Worm (Caenorhabditis elegans) whole organism, young adult: ENCODE results near the gene let-418.

Experiments used
- B0336.3 ChIP-seq: fragments of 200-800 bp; sonication (Bioruptor generic); IDR thresholded peaks from 2 replicates; pipeline ENCODE4 v1.3.6; 2022; ENCODE audit warnings: missing genetic modification characterization, missing compliant biosample characterization
- F22D6.2 ChIP-seq: sonication (generic microtip); optimal IDR thresholded peaks from 2 replicates; lab custom pipeline; 2016; ENCODE audit warnings: mild to moderate bottlenecking, missing genetic modification characterization, missing compliant biosample characterization
- F33H1.4 ChIP-seq: fragments of 200-800 bp; sonication (Bioruptor generic); IDR thresholded peaks from 2 replicates; pipeline ENCODE4 v1.3.6; 2022; ENCODE audit warnings: missing genetic modification reagents, missing genetic modification characterization, missing compliant biosample characterization
- F49E8.2 ChIP-seq: sonication (generic microtip); optimal IDR thresholded peaks from 3 replicates; lab custom pipeline; 2017; ENCODE audit warnings: missing genetic modification characterization, mild to moderate bottlenecking, missing compliant biosample characterization, antibody characterized with exemption, moderate library complexity; ENCODE audit not compliant: insufficient read depth
- F55B11.4 ChIP-seq: sonication (generic microtip); optimal IDR thresholded peaks from 2 replicates; lab custom pipeline; 2016; ENCODE audit warnings: missing compliant biosample characterization, missing genetic modification characterization, borderline replicate concordance; ENCODE audit not compliant: insufficient read depth
- F57C9.4 ChIP-seq: sonication (generic microtip); optimal IDR thresholded peaks from 2 replicates; lab custom pipeline; 2017; ENCODE audit warnings: mild to moderate bottlenecking, missing genetic modification characterization, missing compliant biosample characterization
- T07F8.4 ChIP-seq: sonication (generic microtip); optimal IDR thresholded peaks from 2 replicates; lab custom pipeline; 2016; ENCODE audit warnings: mild to moderate bottlenecking, missing genetic modification characterization, moderate library complexity, missing compliant biosample characterization
- Y53F4B.3 ChIP-seq: fragments of 200-800 bp; sonication (Bioruptor generic); IDR thresholded peaks from 2 replicates; pipeline ENCODE4 v1.3.6; 2022; ENCODE audit warnings: missing genetic modification reagents, missing genetic modification characterization, missing compliant biosample characterization
- Y53G8AR.9 ChIP-seq: fragments of 200-800 bp; sonication (Bioruptor generic); conservative IDR thresholded peaks from 2 replicates; pipeline ENCODE4 v1.3.6; 2022; ENCODE audit warnings: missing genetic modification reagents, missing genetic modification characterization, missing compliant biosample characterization
- ZK185.1 ChIP-seq: sonication (generic microtip); optimal IDR thresholded peaks from 2 replicates; lab custom pipeline; 2016; ENCODE audit warnings: mild to moderate bottlenecking, missing genetic modification characterization, missing compliant biosample characterization; ENCODE audit not compliant: poor library complexity, severe bottlenecking
- ama-1 ChIP-seq, 3 experiments: fragments of 150-350 bp in 1 of 3; sonication (generic microtip) in 2 of 3; optimal IDR thresholded peaks; 2 replicates each; lab custom pipeline; 2014 to 2018; ENCODE audit warnings: missing biosample characterization in 2 of 3, missing genetic modification characterization in 2 of 3, missing genetic modification reagents in 2 of 3
- aptf-3 ChIP-seq: fragments of 200-800 bp; sonication (Bioruptor generic); IDR thresholded peaks from 2 replicates; pipeline ENCODE4 v1.3.6; 2022; ENCODE audit warnings: missing genetic modification characterization, missing compliant biosample characterization
- athp-1 ChIP-seq: sonication (generic microtip); optimal IDR thresholded peaks from 2 replicates; lab custom pipeline; 2017; ENCODE audit warnings: mild to moderate bottlenecking, missing genetic modification characterization, missing compliant biosample characterization
- attf-6 ChIP-seq: fragments of 200-800 bp; sonication (Bioruptor generic); IDR thresholded peaks from 2 replicates; pipeline ENCODE4 v1.3.6; 2022; ENCODE audit warnings: missing genetic modification reagents, missing genetic modification characterization, missing compliant biosample characterization
- ccch-3 ChIP-seq: fragments of 200-800 bp; sonication (Bioruptor generic); optimal IDR thresholded peaks from 2 replicates; lab custom pipeline; 2018; ENCODE audit warnings: mild to moderate bottlenecking, missing genetic modification characterization, missing compliant biosample characterization
- cebp-2 ChIP-seq: fragments of 200-800 bp; sonication (Bioruptor generic); IDR thresholded peaks from 2 replicates; pipeline ENCODE4 v1.3.6; 2022; ENCODE audit warnings: missing genetic modification characterization, missing compliant biosample characterization
- ceh-100 ChIP-seq: fragments of 200-800 bp; sonication (Bioruptor generic); IDR thresholded peaks from 2 replicates; pipeline ENCODE4 v1.3.6; 2022; ENCODE audit warnings: missing genetic modification reagents, missing genetic modification characterization, missing compliant biosample characterization
- ceh-40 ChIP-seq: fragments of 200-800 bp; sonication (Bioruptor generic); IDR thresholded peaks from 2 replicates; pipeline ENCODE4 v1.3.6; 2022; ENCODE audit warnings: missing genetic modification characterization, missing compliant biosample characterization
- ceh-58 ChIP-seq: fragments of 200-800 bp; sonication (Bioruptor generic); IDR thresholded peaks from 2 replicates; pipeline ENCODE4 v1.3.6; 2022; ENCODE audit warnings: missing genetic modification characterization, missing compliant biosample characterization
- dox-1 ChIP-seq: fragments of 200-800 bp; sonication (Bioruptor generic); IDR thresholded peaks from 2 replicates; pipeline ENCODE4 v1.3.6; 2022; ENCODE audit warnings: missing genetic modification reagents, missing genetic modification characterization, missing compliant biosample characterization
- dpl-1 ChIP-seq: fragments of 150-350 bp; optimal IDR thresholded peaks from 2 replicates; lab custom pipeline; 2014; ENCODE audit warnings: missing biosample characterization, missing genetic modification reagents, missing genetic modification characterization
- ets-4 ChIP-seq: fragments of 200-800 bp; sonication (Bioruptor generic); optimal IDR thresholded peaks from 2 replicates; lab custom pipeline; 2018; ENCODE audit warnings: mild to moderate bottlenecking, missing genetic modification characterization, missing compliant biosample characterization
- hlh-12 ChIP-seq: sonication (generic microtip); optimal IDR thresholded peaks from 2 replicates; lab custom pipeline; 2016; ENCODE audit warnings: missing genetic modification characterization, missing compliant biosample characterization
- hmg-20 ChIP-seq: fragments of 200-800 bp; sonication (Bioruptor generic); IDR thresholded peaks from 2 replicates; pipeline ENCODE4 v1.3.6; 2022; ENCODE audit warnings: missing genetic modification reagents, missing genetic modification characterization, missing compliant biosample characterization
- let-526 ChIP-seq: fragments of 200-800 bp; sonication (Bioruptor generic); IDR thresholded peaks from 2 replicates; pipeline ENCODE4 v1.3.6; 2022; ENCODE audit warnings: missing genetic modification reagents, missing genetic modification characterization, missing compliant biosample characterization
- let-607 ChIP-seq, 2 experiments: fragments of 200-800 bp in 1 of 2; sonication (Bioruptor generic) in 1 of 2; sonication (generic microtip) in 1 of 2; optimal IDR thresholded peaks; 2 replicates each; lab custom pipeline; 2016 to 2018; ENCODE audit warnings: mild to moderate bottlenecking in 2 of 2, missing compliant biosample characterization in 2 of 2, missing genetic modification characterization in 2 of 2, moderate library complexity in 2 of 2, missing genotype in 1 of 2
- lin-26 ChIP-seq: fragments of 200-800 bp; sonication (Bioruptor generic); IDR thresholded peaks from 2 replicates; pipeline ENCODE4 v1.3.6; 2022; ENCODE audit warnings: missing genetic modification reagents, missing genetic modification characterization, missing compliant biosample characterization
- nhr-120 ChIP-seq: fragments of 200-800 bp; sonication (Bioruptor generic); IDR thresholded peaks from 2 replicates; pipeline ENCODE4 v1.3.6; 2022; ENCODE audit warnings: missing genetic modification characterization, missing compliant biosample characterization
- nhr-80 ChIP-seq: sonication (generic microtip); optimal IDR thresholded peaks from 2 replicates; lab custom pipeline; 2016; ENCODE audit warnings: missing genetic modification characterization, missing compliant biosample characterization
- nhr-90 ChIP-seq: sonication (generic microtip); optimal IDR thresholded peaks from 2 replicates; lab custom pipeline; 2016; ENCODE audit warnings: missing genotype, mild to moderate bottlenecking, missing genetic modification characterization, missing compliant biosample characterization
- pbrm-1 ChIP-seq: fragments of 200-800 bp; sonication (Bioruptor generic); IDR thresholded peaks from 2 replicates; pipeline ENCODE4 v1.3.6; 2022; ENCODE audit warnings: missing genetic modification reagents, missing genetic modification characterization, missing compliant biosample characterization
- pha-4 ChIP-seq: fragments of 150-350 bp; sonication (generic microtip); optimal IDR thresholded peaks from 2 replicates; lab custom pipeline; 2014; ENCODE audit warnings: missing biosample characterization, missing genetic modification reagents, missing genetic modification characterization
- repo-1 ChIP-seq: sonication (generic microtip); optimal IDR thresholded peaks from 2 replicates; lab custom pipeline; 2017; ENCODE audit warnings: mild to moderate bottlenecking, missing genetic modification characterization, missing compliant biosample characterization
- sea-2 ChIP-seq: fragments of 200-800 bp; sonication (Bioruptor generic); IDR thresholded peaks from 2 replicates; pipeline ENCODE4 v1.3.6; 2022; ENCODE audit warnings: missing genetic modification characterization, missing compliant biosample characterization
- snpc-1.3 ChIP-seq: sonication (generic microtip); optimal IDR thresholded peaks from 2 replicates; lab custom pipeline; 2017; ENCODE audit warnings: missing genetic modification characterization, mild to moderate bottlenecking, missing compliant biosample characterization, antibody characterized with exemption, moderate library complexity, missing genotype, missing genetic modification reagents; ENCODE audit not compliant: insufficient read depth
- snpc-3.4 ChIP-seq: sonication (generic microtip); optimal IDR thresholded peaks from 2 replicates; lab custom pipeline; 2017; ENCODE audit warnings: missing genetic modification characterization, mild to moderate bottlenecking, missing compliant biosample characterization, antibody characterized with exemption, moderate library complexity, missing genotype, missing genetic modification reagents
- snpc-4 ChIP-seq, 5 experiments: fragments of 150-350 bp in 1 of 5; sonication (generic microtip) in 4 of 5; optimal IDR thresholded peaks; 2 replicates each; lab custom pipeline; 2014 to 2018; ENCODE audit warnings: missing genetic modification characterization in 5 of 5, missing biosample characterization in 3 of 5, antibody characterized with exemption in 2 of 5, mild to moderate bottlenecking in 2 of 5, missing compliant biosample characterization in 2 of 5, missing genotype in 2 of 5, moderate library complexity in 2 of 5, missing genetic modification reagents in 1 of 5
- somi-1 ChIP-seq: fragments of 200-800 bp; sonication (Bioruptor generic); optimal IDR thresholded peaks from 2 replicates; lab custom pipeline; 2018; ENCODE audit warnings: mild to moderate bottlenecking, missing genetic modification characterization, missing compliant biosample characterization
- tbp1 ChIP-seq: fragments of 200-800 bp; sonication (Bioruptor generic); optimal IDR thresholded peaks from 2 replicates; lab custom pipeline; 2018; ENCODE audit warnings: mild to moderate bottlenecking, missing genetic modification characterization, missing compliant biosample characterization
- tbx-9 ChIP-seq: sonication (generic microtip); optimal IDR thresholded peaks from 2 replicates; lab custom pipeline; 2016; ENCODE audit warnings: borderline replicate concordance, missing genetic modification characterization, inconsistent platforms, missing compliant biosample characterization
- unc-130 ChIP-seq: sonication (generic microtip); optimal IDR thresholded peaks from 2 replicates; lab custom pipeline; 2016; ENCODE audit warnings: missing genetic modification reagents, missing genetic modification characterization, missing compliant biosample characterization
- unc-62 ChIP-seq: fragments of 150-350 bp; optimal IDR thresholded peaks from 2 replicates; lab custom pipeline; 2014; ENCODE audit warnings: missing biosample characterization, missing genetic modification reagents, missing genetic modification characterization
- xnd-1 ChIP-seq: sonication (generic microtip); optimal IDR thresholded peaks from 2 replicates; lab custom pipeline; 2016; ENCODE audit warnings: missing genotype, missing genetic modification reagents, missing genetic modification characterization, missing compliant biosample characterization
- ztf-18 ChIP-seq: sonication (generic microtip); optimal IDR thresholded peaks from 2 replicates; lab custom pipeline; 2016; ENCODE audit warnings: missing genotype, mild to moderate bottlenecking, missing genetic modification characterization, missing compliant biosample characterization
- ztf-25 ChIP-seq: fragments of 200-800 bp; sonication (Bioruptor generic); IDR thresholded peaks from 2 replicates; pipeline ENCODE4 v1.3.6; 2022; ENCODE audit warnings: missing genetic modification reagents, missing genetic modification characterization, missing compliant biosample characterization
- ztf-26 ChIP-seq: sonication (generic microtip); optimal IDR thresholded peaks from 2 replicates; lab custom pipeline; 2017; ENCODE audit warnings: missing genetic modification characterization, missing compliant biosample characterization
- ztf-6 ChIP-seq: fragments of 200-800 bp; sonication (Bioruptor generic); IDR thresholded peaks from 2 replicates; pipeline ENCODE4 v1.3.6; 2022; ENCODE audit warnings: missing genetic modification reagents, missing genetic modification characterization, missing compliant biosample characterization

The let-418 gene

DNA sequence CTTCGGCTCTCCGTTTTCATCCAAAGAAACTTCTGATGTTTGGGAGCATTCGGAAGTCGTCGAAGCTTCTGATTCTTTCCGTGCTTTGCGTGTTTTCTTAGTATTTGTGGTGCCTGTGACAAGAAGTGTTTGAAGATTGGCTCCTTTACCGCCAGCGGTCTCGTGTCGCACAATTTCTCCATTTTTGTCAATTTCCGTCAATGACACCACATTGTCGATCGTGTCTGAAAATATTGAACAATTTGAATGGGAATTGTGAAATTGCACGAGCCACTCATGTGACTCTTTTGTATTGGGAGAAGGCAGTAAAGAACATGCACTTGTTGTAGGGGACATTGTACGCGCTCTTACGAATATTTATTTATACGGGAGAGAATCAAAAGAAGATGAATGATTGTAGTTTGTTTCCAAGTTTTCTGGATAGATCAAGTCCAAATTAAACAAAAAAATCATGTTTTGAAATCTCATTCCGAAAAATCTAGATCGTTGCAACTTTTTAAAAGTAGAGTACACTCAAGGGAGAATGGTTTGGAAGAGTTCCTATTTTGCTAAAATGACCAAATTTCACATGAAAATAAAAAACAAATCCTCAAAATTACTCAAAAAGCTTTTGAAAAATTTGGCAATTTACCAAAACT lies 16.0 kb downstream of the let-418 start (continued):
- TF ChIP-seq tbp1 (no peak), dpl-1 (GFP tag; lab: Kevin White, UChicago) (no peak), tbx-9 (tag; lab: Kevin White, UChicago) (no peak), lin-26 (GFP tag; lab: Robert Waterston, UW) (no peak), aptf-3 (GFP tag; lab: Robert Waterston, UW) (no peak), snpc-4 (GFP tag; optimal IDR thresholded peaks at IDR 0.05; lab: Kevin White, UChicago) (no peak), snpc-4 (tag; optimal IDR thresholded peaks at IDR 0.05; lab: Kevin White, UChicago) (no peak), athp-1 (tag; lab: Kevin White, UChicago) (no peak), F55B11.4 (tag; lab: Kevin White, UChicago) (no peak), ztf-18 (tag; lab: Kevin White, UChicago) (no peak), cebp-2 (GFP tag; lab: Robert Waterston, UW) (no peak), B0336.3 (GFP tag; lab: Robert Waterston, UW) (peak; percentile 59; the same call in 1 of the 2 replicates), F49E8.2 (tag; lab: Kevin White, UChicago) (no peak), unc-62 (no peak), ceh-100 (0 out of 2 replicates have a peak, but pooled peaks have one; percentile 13), T07F8.4 (no peak), ama-1 (optimal IDR thresholded peaks at IDR 0.05; lab: Kevin White, UChicago) (no peak), ama-1 (GFP tag; optimal IDR thresholded peaks at IDR 0.05; lab: Kevin White, UChicago) (no peak), somi-1 (GFP tag; lab: Kevin White, UChicago) (no peak), pbrm-1 (GFP tag; lab: Robert Waterston, UW) (no peak), nhr-90 (tag; lab: Kevin White, UChicago) (no peak), let-526 (no peak; the same call in 1 of the 2 replicates), ztf-25 (no peak), dox-1 (no peak), ccch-3 (GFP tag; lab: Kevin White, UChicago) (no peak), ztf-26 (tag; lab: Kevin White, UChicago) (no peak), let-607 (tag; optimal IDR thresholded peaks at IDR 0.05; lab: Kevin White, UChicago) (no peak), ztf-6 (GFP tag; lab: Robert Waterston, UW) (no peak), ceh-40 (no peak), nhr-80 (tag; lab: Kevin White, UChicago) (peak; percentile 9), unc-130 (GFP tag; lab: Kevin White, UChicago) (no peak), hlh-12 (tag; lab: Kevin White, UChicago) (no peak), Y53F4B.3 (GFP tag; lab: Robert Waterston, UW) (no peak; the same call in 1 of the 2 replicates), attf-6 (GFP tag; lab: Robert Waterston, UW) (no peak), F22D6.2 (tag; lab: Kevin White, UChicago) (no peak), snpc-1.3 (tag; lab: Kevin White, UChicago) (no peak), ZK185.1 (no peak), pha-4 (tag; lab: Kevin White, UChicago) (no peak), repo-1 (tag; lab: Kevin White, UChicago) (peak; percentile 18), Y53G8AR.9 (GFP tag; lab: Robert Waterston, UW) (peak; percentile 59; the same call in 1 of the 2 replicates), ceh-58 (GFP tag; lab: Robert Waterston, UW) (no peak), nhr-120 (GFP tag; lab: Robert Waterston, UW) (no peak), snpc-3.4 (tag; lab: Kevin White, UChicago) (no peak), hmg-20 (GFP tag; lab: Robert Waterston, UW) (peak; percentile 38; the same call in 1 of the 2 replicates), sea-2 (0 out of 2 replicates have a peak, but pooled peaks have one; percentile 73), F33H1.4 (GFP tag; lab: Robert Waterston, UW) (no peak), F57C9.4 (tag; lab: Kevin White, UChicago) (no peak), ets-4 (GFP tag; lab: Kevin White, UChicago) (no peak), xnd-1 (tag; lab: Kevin White, UChicago) (no peak)
